Fruit fly (Drosophila melanogaster): ENCODE results near the gene LSm-4.
A peak's percentile ranks its signal among the peaks of the same experiment; 100 is the strongest.

Gene LSm-4

dm6 chr2L:10396877-10397587, 8.0 kb downstream of the LSm-4 start:
- no peak for TF ChIP-seq toy (GFP tag; IDR thresholded peaks at IDR 0.05)
- TF ChIP-seq HHEX (GFP tag; optimal IDR thresholded peaks at IDR 0.05): no peak
- peak; percentile 56 for TF ChIP-seq odd (GFP tag; optimal IDR thresholded peaks at IDR 0.05)
- TF ChIP-seq CG2120 (GFP tag; optimal IDR thresholded peaks at IDR 0.05): no peak
- no peak for TF ChIP-seq vvl (GFP tag; IDR thresholded peaks at IDR 0.05)
- TF ChIP-seq CG8388 (GFP tag; optimal IDR thresholded peaks at IDR 0.05): no peak
- TF ChIP-seq pros (GFP tag; optimal IDR thresholded peaks at IDR 0.05): no peak
- peak; percentile 70 for TF ChIP-seq MESR4 (GFP tag; optimal IDR thresholded peaks at IDR 0.05)
- TF ChIP-seq CG14441 (GFP tag; IDR thresholded peaks at IDR 0.05): no peak
- no peak for TF ChIP-seq lmd (GFP tag; IDR thresholded peaks at IDR 0.05)
- TF ChIP-seq CG10267 (tag; optimal IDR thresholded peaks at IDR 0.05): no peak
- peak; percentile 19; the same call in 1 of the 2 replicates for TF ChIP-seq CG32767 (GFP tag; IDR thresholded peaks at IDR 0.05)
- no peak for TF ChIP-seq CG16815 (GFP tag; optimal IDR thresholded peaks at IDR 0.05)
- no peak for TF ChIP-seq twi (tag; optimal IDR thresholded peaks at IDR 0.05)
- TF ChIP-seq CG12942 (GFP tag; optimal IDR thresholded peaks at IDR 0.05): no peak
- no peak for TF ChIP-seq CG4282 (GFP tag; optimal IDR thresholded peaks at IDR 0.05)
- no peak for TF ChIP-seq CG2199 (GFP tag; IDR thresholded peaks at IDR 0.05)
- TF ChIP-seq CG13296 (GFP tag; optimal IDR thresholded peaks at IDR 0.05): peak; percentile 60
- TF ChIP-seq repo (GFP tag; optimal IDR thresholded peaks at IDR 0.05): no peak
- TF ChIP-seq CG11696 (GFP tag; IDR thresholded peaks at IDR 0.05): no peak
- TF ChIP-seq CG3281 (GFP tag; optimal IDR thresholded peaks at IDR 0.05): peak; percentile 5
- TF ChIP-seq CG18619 (GFP tag; optimal IDR thresholded peaks at IDR 0.05): no peak
- no peak for TF ChIP-seq CG33213 (GFP tag; optimal IDR thresholded peaks at IDR 0.05)
- TF ChIP-seq Sox100B (GFP tag; optimal IDR thresholded peaks at IDR 0.05): peak; percentile 6
- no peak for TF ChIP-seq Ada2b (GFP tag; IDR thresholded peaks at IDR 0.05)
- no peak for TF ChIP-seq Sin3A (optimal IDR thresholded peaks at IDR 0.05)
- peak; percentile 24 for TF ChIP-seq Asciz (GFP tag; optimal IDR thresholded peaks at IDR 0.05)
- peak; percentile 42 for TF ChIP-seq wek (GFP tag; optimal IDR thresholded peaks at IDR 0.05)
- TF ChIP-seq gro (GFP tag; optimal IDR thresholded peaks at IDR 0.05): peak; percentile 0
- no peak for TF ChIP-seq en (GFP tag; optimal IDR thresholded peaks at IDR 0.05)
- TF ChIP-seq CG18599 (GFP tag; optimal IDR thresholded peaks at IDR 0.05): no peak
- no peak for TF ChIP-seq CG17568 (GFP tag; optimal IDR thresholded peaks at IDR 0.05)
- TF ChIP-seq knrl (GFP tag; IDR thresholded peaks at IDR 0.05; ENCODE audit: partially characterized antibody): no peak
- TF ChIP-seq E2f2 (GFP tag; IDR thresholded peaks at IDR 0.05): no peak
- no peak for TF ChIP-seq bowl (GFP tag; IDR thresholded peaks at IDR 0.05)
- TF ChIP-seq Dll (GFP tag; IDR thresholded peaks at IDR 0.05; ENCODE audit: partially characterized antibody): no peak
- TF ChIP-seq nom (GFP tag; optimal IDR thresholded peaks at IDR 0.05): peak; percentile 36
- no peak for TF ChIP-seq CG30431 (GFP tag; optimal IDR thresholded peaks at IDR 0.05)
- TF ChIP-seq Jarid2 (GFP tag; optimal IDR thresholded peaks at IDR 0.05): no peak
- TF ChIP-seq CG12071 (GFP tag; optimal IDR thresholded peaks at IDR 0.05): no peak
- no peak for TF ChIP-seq Ptx1 (GFP tag; IDR thresholded peaks at IDR 0.05)
- TF ChIP-seq CG2202 (tag; optimal IDR thresholded peaks at IDR 0.05): no peak
- no peak for TF ChIP-seq Ssrp (tag; optimal IDR thresholded peaks at IDR 0.05)
- TF ChIP-seq CG30020 (tag; optimal IDR thresholded peaks at IDR 0.05): peak; percentile 59
- TF ChIP-seq CG12299 (tag; optimal IDR thresholded peaks at IDR 0.05): peak; percentile 23
- TF ChIP-seq nerfin-2 (GFP tag; IDR thresholded peaks at IDR 0.05; ENCODE audit: partially characterized antibody): no peak
- no peak for TF ChIP-seq Hmr (GFP tag; optimal IDR thresholded peaks at IDR 0.05)
- TF ChIP-seq Adf1 (GFP tag; IDR thresholded peaks at IDR 0.05): no peak
- TF ChIP-seq CG43689 (GFP tag; IDR thresholded peaks at IDR 0.05): no peak
- no peak for TF ChIP-seq trh (GFP tag; optimal IDR thresholded peaks at IDR 0.05)

Data from whole organism, embryonic.